Worm (Caenorhabditis elegans): Measurements from ENCODE around the gene soap-1.

DNA sequence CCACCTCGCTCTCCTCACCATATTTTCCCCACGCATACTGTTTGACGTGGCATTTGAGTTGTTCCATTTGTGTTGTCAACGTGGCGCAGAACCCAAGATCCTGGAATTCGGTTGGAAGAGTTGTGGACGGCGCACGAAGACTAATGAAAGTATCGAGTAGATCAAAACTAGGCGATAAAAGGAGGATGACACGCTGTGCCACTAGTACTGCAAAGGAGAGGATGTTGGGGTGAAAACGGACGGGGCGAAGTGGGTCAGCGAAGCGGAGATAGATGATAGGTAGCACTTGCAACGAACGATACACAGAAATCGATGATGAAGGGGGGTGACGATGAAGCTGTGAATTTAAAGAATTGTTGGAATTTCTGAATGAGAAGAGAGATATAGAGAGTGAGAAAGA is 32.2 kb upstream of the soap-1 start, which contains the start of gene C05C8.7:
- no peak for TF ChIP-seq ZK546.5 (tag; optimal IDR thresholded peaks at IDR 0.05)
- no peak for TF ChIP-seq nfya-1 (tag; optimal IDR thresholded peaks at IDR 0.05; ENCODE audit: insufficient read depth)
- no peak for TF ChIP-seq fos-1 (tag; optimal IDR thresholded peaks at IDR 0.05)
- TF ChIP-seq unc-62 (GFP tag; optimal IDR thresholded peaks at IDR 0.05) = no peak
- TF ChIP-seq jun-1 (tag; optimal IDR thresholded peaks at IDR 0.05) = no peak
